Worm (Caenorhabditis elegans): ENCODE measurements around the gene cnc-3.
A peak's percentile ranks its signal among the peaks of the same experiment; 100 is the strongest.

The cnc-3 gene

ce11 chrV:1487262-1487661 lies 39.5 kb downstream of the cnc-3 start:
- TF ChIP-seq hlh-30 (tag; optimal IDR thresholded peaks at IDR 0.05; ENCODE audit: insufficient read depth) (no peak), lin-1 (GFP tag; IDR thresholded peaks at IDR 0.05) (no peak), F10B5.3 (tag; optimal IDR thresholded peaks at IDR 0.05) (no peak)

ce11 chrV:1488642-1489041 lies 40.8 kb downstream of the cnc-3 start:
- no peak for TF ChIP-seq nhr-102 (tag; optimal IDR thresholded peaks at IDR 0.05)
- TF ChIP-seq nhr-6 (tag; optimal IDR thresholded peaks at IDR 0.05) = no peak
- TF ChIP-seq unc-62 (GFP tag; optimal IDR thresholded peaks at IDR 0.05 in 1 of 2) = no peak
- TF ChIP-seq unc-62 (tag; optimal IDR thresholded peaks at IDR 0.05) = no peak
- no peak for TF ChIP-seq F26F4.8 (GFP tag; conservative IDR thresholded peaks at IDR 0.05)
- TF ChIP-seq nhr-11 (tag; optimal IDR thresholded peaks at IDR 0.05) = peak; percentile 16
- no peak for TF ChIP-seq ZK546.5 (tag; optimal IDR thresholded peaks at IDR 0.05)

ce11 chrV:1491510-1491909 lies 43.7 kb downstream of the cnc-3 start, which contains the start of gene C38C3.6:
Gene C38C3.6 (minus strand): TSS chrV:1491610.
- TF ChIP-seq egl-27 (tag; optimal IDR thresholded peaks at IDR 0.05) (no peak), dpl-1 (GFP tag; optimal IDR thresholded peaks at IDR 0.05) (no peak), nhr-48 (tag; optimal IDR thresholded peaks at IDR 0.05) (no peak), unc-39 (tag; optimal IDR thresholded peaks at IDR 0.05) (no peak), daf-16 (GFP tag; optimal IDR thresholded peaks at IDR 0.05) (no peak), daf-16 (tag; optimal IDR thresholded peaks at IDR 0.05) (no peak)

- TF ChIP-seq mes-2 (tag; optimal IDR thresholded peaks at IDR 0.05; ENCODE audit: poor library complexity, severe bottlenecking) = no peak
- TF ChIP-seq lin-13 (GFP tag; optimal IDR thresholded peaks at IDR 0.05) = no peak
- TF ChIP-seq ztf-11 (tag; optimal IDR thresholded peaks at IDR 0.05) = no peak
- TF ChIP-seq Y105C5A.15 (GFP tag; IDR thresholded peaks at IDR 0.05) = no peak
- no peak for TF ChIP-seq spr-3 (GFP tag; optimal IDR thresholded peaks at IDR 0.05)
- TF ChIP-seq ceh-32 (tag; optimal IDR thresholded peaks at IDR 0.05; ENCODE audit: poor library complexity) = no peak
- TF ChIP-seq ctbp-1 (GFP tag; IDR thresholded peaks at IDR 0.05) = no peak
- no peak for TF ChIP-seq daf-19 (GFP tag; conservative IDR thresholded peaks at IDR 0.05)
- no peak for TF ChIP-seq mdt-29 (GFP tag; IDR thresholded peaks at IDR 0.05)
- no peak for TF ChIP-seq unc-130 (GFP tag; optimal IDR thresholded peaks at IDR 0.05)
- TF ChIP-seq ama-1 (optimal IDR thresholded peaks at IDR 0.05) = no peak
- no peak for TF ChIP-seq nhr-10 (tag; optimal IDR thresholded peaks at IDR 0.05)
- no peak for TF ChIP-seq zfp-3 (GFP tag; conservative IDR thresholded peaks at IDR 0.05)
Observed at ce11 chrV:1494469-1494868, 46.7 kb downstream of the cnc-3 start, which contains the start of gene spig-7. Gene spig-7 (plus strand): TSS chrV:1494769.

ce11 chrV:1495334-1495733 lies 47.5 kb downstream of the cnc-3 start, which contains the start of gene C38C3.3:
Gene C38C3.3 (plus strand): TSS chrV:1495634.
- TF ChIP-seq ctbp-1 (GFP tag; IDR thresholded peaks at IDR 0.05) (no peak), unc-39 (tag; optimal IDR thresholded peaks at IDR 0.05) (no peak), duxl-1 (tag; optimal IDR thresholded peaks at IDR 0.05; ENCODE audit: poor library complexity) (no peak)

- TF ChIP-seq ceh-32 (tag; optimal IDR thresholded peaks at IDR 0.05; ENCODE audit: poor library complexity) = no peak
- TF ChIP-seq ceh-28 (tag; optimal IDR thresholded peaks at IDR 0.05) = peak; percentile 94
Observed at ce11 chrV:1495752-1496151, 47.9 kb downstream of the cnc-3 start.

Measured in whole organism, L4 larva.